Fruit fly (Drosophila melanogaster) whole organism, embryonic: Measurements from ENCODE around the gene Lipt2.

Source experiments
- Bteb2 ChIP-seq: fragments of 200-800 bp; sonication (Bioruptor generic); optimal IDR thresholded peaks from 2 replicates; lab custom pipeline; 2016; ENCODE audit warnings: missing biosample characterization, missing genetic modification characterization
- CG10321 ChIP-seq: fragments of 200-800 bp; sonication (Bioruptor generic); IDR thresholded peaks from 2 replicates; pipeline ENCODE4 v1.3.6; 2022; ENCODE audit warnings: missing biosample characterization, missing genetic modification characterization
- CG11504 ChIP-seq: fragments of 200-800 bp; sonication (Bioruptor generic); optimal IDR thresholded peaks from 3 replicates; lab custom pipeline; 2019; ENCODE audit warnings: missing biosample characterization, mild to moderate bottlenecking, missing genetic modification characterization, moderate library complexity
- CG11560 ChIP-seq: fragments of 200-800 bp; sonication (Bioruptor generic); IDR thresholded peaks from 3 replicates; pipeline ENCODE4 v1.3.6; 2022; ENCODE audit warnings: missing biosample characterization, missing genetic modification characterization
- CG1233 ChIP-seq: fragments of 200-800 bp; sonication (Bioruptor generic); optimal IDR thresholded peaks from 4 replicates; lab custom pipeline; 2018; ENCODE audit warnings: missing biosample characterization, mild to moderate bottlenecking, missing genetic modification characterization
- CG12769 ChIP-seq: fragments of 200-800 bp; sonication (Bioruptor generic); optimal IDR thresholded peaks from 2 replicates; lab custom pipeline; 2019; ENCODE audit warnings: missing biosample characterization, mild to moderate bottlenecking, missing genetic modification characterization, moderate library complexity
- CG15011 ChIP-seq: fragments of 200-800 bp; sonication (Bioruptor generic); optimal IDR thresholded peaks from 3 replicates; lab custom pipeline; 2018; ENCODE audit warnings: missing biosample characterization, mild to moderate bottlenecking, missing genetic modification characterization
- CG1529 ChIP-seq: fragments of 200-800 bp; sonication (Bioruptor generic); optimal IDR thresholded peaks from 3 replicates; lab custom pipeline; 2018; ENCODE audit warnings: missing biosample characterization, missing genetic modification characterization
- CG1603 ChIP-seq: fragments of 200-800 bp; sonication (Bioruptor generic); optimal IDR thresholded peaks from 2 replicates; lab custom pipeline; 2019; ENCODE audit warnings: missing biosample characterization, mild to moderate bottlenecking, missing genetic modification characterization, moderate library complexity
- CG17385 ChIP-seq: fragments of 200-800 bp; sonication (Bioruptor generic); optimal IDR thresholded peaks from 3 replicates; lab custom pipeline; 2018; ENCODE audit warnings: missing biosample characterization, mild to moderate bottlenecking, missing genetic modification characterization
- CG2120 ChIP-seq: fragments of 200-800 bp; sonication (Bioruptor generic); optimal IDR thresholded peaks from 3 replicates; lab custom pipeline; 2016; ENCODE audit warnings: missing biosample characterization, missing genetic modification characterization
- CG34224 ChIP-seq: fragments of 200-800 bp; sonication (Bioruptor generic); IDR thresholded peaks from 3 replicates; pipeline ENCODE4 v1.3.6; 2022; ENCODE audit warnings: missing biosample characterization, missing genetic modification characterization; ENCODE audit not compliant: partially characterized antibody
- CG6654 ChIP-seq: fragments of 200-800 bp; sonication (Bioruptor generic); optimal IDR thresholded peaks from 2 replicates; lab custom pipeline; 2017; ENCODE audit warnings: missing biosample characterization, mild to moderate bottlenecking, missing genetic modification characterization
- CG6689 ChIP-seq: fragments of 200-800 bp; sonication (Bioruptor generic); IDR thresholded peaks from 2 replicates; pipeline ENCODE4 v1.3.6; 2022; ENCODE audit warnings: missing biosample characterization, missing genetic modification characterization
- CG6765 ChIP-seq: fragments of 200-800 bp; sonication (Bioruptor generic); optimal IDR thresholded peaks from 3 replicates; lab custom pipeline; 2017; ENCODE audit warnings: missing biosample characterization, mild to moderate bottlenecking, missing genetic modification characterization
- CG7839 ChIP-seq: fragments of 200-800 bp; sonication (Bioruptor generic); optimal IDR thresholded peaks from 3 replicates; lab custom pipeline; 2018; ENCODE audit warnings: missing biosample characterization, mild to moderate bottlenecking, missing genetic modification characterization, moderate library complexity
- CG7963 ChIP-seq: fragments of 200-800 bp; sonication (Bioruptor generic); IDR thresholded peaks from 3 replicates; pipeline ENCODE4 v1.3.6; 2022; ENCODE audit warnings: missing biosample characterization, missing genetic modification characterization; ENCODE audit not compliant: partially characterized antibody
- CG8359 ChIP-seq: fragments of 200-800 bp; sonication (Bioruptor generic); optimal IDR thresholded peaks from 2 replicates; lab custom pipeline; 2017; ENCODE audit warnings: missing biosample characterization, mild to moderate bottlenecking, missing genetic modification characterization, borderline replicate concordance
- CG9817 ChIP-seq: fragments of 200-800 bp; sonication (Bioruptor generic); optimal IDR thresholded peaks from 2 replicates; lab custom pipeline; 2018; ENCODE audit warnings: missing biosample characterization, mild to moderate bottlenecking, missing genetic modification characterization, moderate library complexity
- CoRest ChIP-seq: fragments of 200-800 bp; sonication (Bioruptor generic); optimal IDR thresholded peaks from 3 replicates; lab custom pipeline; 2018; ENCODE audit warnings: missing biosample characterization, mild to moderate bottlenecking, missing genetic modification characterization, moderate library complexity
- Dbx ChIP-seq: fragments of 200-800 bp; sonication (Bioruptor generic); IDR thresholded peaks from 3 replicates; pipeline ENCODE4 v1.3.6; 2022; ENCODE audit warnings: missing biosample characterization, missing genetic modification characterization
- Dip3 ChIP-seq: fragments of 200-800 bp; sonication (Bioruptor generic); optimal IDR thresholded peaks from 3 replicates; lab custom pipeline; 2016; ENCODE audit warnings: missing biosample characterization, missing genetic modification characterization
- Drgx ChIP-seq: fragments of 200-800 bp; sonication (Bioruptor generic); IDR thresholded peaks from 2 replicates; pipeline ENCODE4 v1.3.6; 2022; ENCODE audit warnings: missing biosample characterization, missing genetic modification characterization
- E2f1 ChIP-seq: fragments of 200-800 bp; sonication (Bioruptor generic); IDR thresholded peaks from 2 replicates; pipeline ENCODE4 v1.3.6; 2022; ENCODE audit warnings: missing biosample characterization, missing genetic modification characterization
- Fer3 ChIP-seq: fragments of 200-800 bp; sonication (Bioruptor generic); optimal IDR thresholded peaks from 2 replicates; lab custom pipeline; 2018; ENCODE audit warnings: missing biosample characterization, mild to moderate bottlenecking, missing genetic modification characterization, moderate library complexity
- Gsc ChIP-seq: fragments of 200-800 bp; sonication (Bioruptor generic); IDR thresholded peaks from 2 replicates; pipeline ENCODE4 v1.3.6; 2022; ENCODE audit warnings: missing biosample characterization, missing genetic modification characterization
- Hand ChIP-seq: fragments of 200-800 bp; sonication (Bioruptor generic); optimal IDR thresholded peaks from 2 replicates; lab custom pipeline; 2017; ENCODE audit warnings: mild to moderate bottlenecking, missing biosample characterization, missing genetic modification reagents, missing genetic modification characterization
- Jarid2 ChIP-seq: fragments of 200-800 bp; sonication (Bioruptor generic); optimal IDR thresholded peaks from 3 replicates; lab custom pipeline; 2017; ENCODE audit warnings: mild to moderate bottlenecking, missing biosample characterization, missing genetic modification reagents, missing genetic modification characterization
- Lpt ChIP-seq: fragments of >200 bp; optimal IDR thresholded peaks from 2 replicates; lab custom pipeline; 2018; ENCODE audit warnings: missing biosample characterization, missing genetic modification characterization
- Mes4 ChIP-seq: fragments of 200-800 bp; sonication (Bioruptor generic); optimal IDR thresholded peaks from 2 replicates; lab custom pipeline; 2016; ENCODE audit warnings: missing biosample characterization, missing genetic modification characterization
- Nf-YA ChIP-seq: fragments of 200-800 bp; sonication (Bioruptor generic); IDR thresholded peaks from 2 replicates; pipeline ENCODE4 v1.3.6; 2022; ENCODE audit warnings: missing biosample characterization, missing genetic modification characterization
- Trl ChIP-seq, 3 experiments: fragments of >200 bp in 2 of 3; fragments of 200-800 bp in 1 of 3; sonication (Bioruptor generic) in 1 of 3; optimal IDR thresholded peaks; 2 replicates in 1 of 3; 3 replicates in 2 of 3; lab custom pipeline; 2016 to 2017; ENCODE audit warnings: missing biosample characterization in 1 of 3, missing genetic modification characterization in 1 of 3
- bcd ChIP-seq: fragments of 200-800 bp; sonication (Bioruptor generic); optimal IDR thresholded peaks from 2 replicates; lab custom pipeline; 2017; ENCODE audit warnings: missing biosample characterization, mild to moderate bottlenecking, missing genetic modification characterization
- bsh ChIP-seq, 2 experiments: fragments of 200-800 bp; sonication (Bioruptor generic); optimal IDR thresholded peaks; 2 replicates each; lab custom pipeline; 2017 to 2018; ENCODE audit warnings: mild to moderate bottlenecking in 2 of 2, missing biosample characterization in 2 of 2, missing genetic modification characterization in 2 of 2, moderate library complexity in 1 of 2
- chm ChIP-seq: fragments of 200-800 bp; sonication (Bioruptor generic); IDR thresholded peaks from 2 replicates; pipeline ENCODE4 v1.3.6; 2022; ENCODE audit warnings: missing biosample characterization, missing genetic modification characterization
- dan ChIP-seq: fragments of 200-800 bp; sonication (Bioruptor generic); IDR thresholded peaks from 2 replicates; pipeline ENCODE4 v1.3.6; 2022; ENCODE audit warnings: missing biosample characterization, missing genetic modification characterization
- fu2 ChIP-seq: fragments of 200-800 bp; sonication (Bioruptor generic); optimal IDR thresholded peaks from 2 replicates; lab custom pipeline; 2016; ENCODE audit warnings: missing biosample characterization, missing genetic modification characterization
- gt ChIP-seq: fragments of 200-800 bp; sonication (Bioruptor generic); IDR thresholded peaks from 2 replicates; pipeline ENCODE4 v1.3.6; 2022; ENCODE audit warnings: missing biosample characterization, missing genetic modification characterization
- hth ChIP-seq: fragments of >200 bp; optimal IDR thresholded peaks from 2 replicates; lab custom pipeline; 2017; ENCODE audit warnings: inconsistent platforms
- inv ChIP-seq: fragments of 200-800 bp; sonication (Bioruptor generic); IDR thresholded peaks from 2 replicates; pipeline ENCODE4 v1.3.6; 2022; ENCODE audit warnings: missing biosample characterization, missing genetic modification characterization; ENCODE audit not compliant: partially characterized antibody
- kay ChIP-seq: fragments of 200-800 bp; sonication (Bioruptor generic); optimal IDR thresholded peaks from 2 replicates; lab custom pipeline; 2016; ENCODE audit warnings: missing biosample characterization, missing genetic modification characterization
- klu ChIP-seq: fragments of 200-800 bp; sonication (Bioruptor generic); IDR thresholded peaks from 2 replicates; pipeline ENCODE4 v1.3.6; 2022; ENCODE audit warnings: missing biosample characterization, missing genetic modification characterization
- lbe ChIP-seq: fragments of 200-800 bp; sonication (Bioruptor generic); optimal IDR thresholded peaks from 2 replicates; lab custom pipeline; 2016; ENCODE audit warnings: missing biosample characterization, mild to moderate bottlenecking, missing genetic modification characterization
- pfk ChIP-seq: fragments of 200-800 bp; sonication (Bioruptor generic); optimal IDR thresholded peaks from 2 replicates; lab custom pipeline; 2018; ENCODE audit warnings: missing biosample characterization, mild to moderate bottlenecking, missing genetic modification characterization, moderate library complexity
- pho ChIP-seq: fragments of 200-800 bp; sonication (Bioruptor generic); optimal IDR thresholded peaks from 2 replicates; lab custom pipeline; 2016; ENCODE audit warnings: missing biosample characterization, missing genetic modification characterization
- sqz ChIP-seq: fragments of 200-800 bp; sonication (Bioruptor generic); optimal IDR thresholded peaks from 3 replicates; lab custom pipeline; 2018; ENCODE audit warnings: missing biosample characterization, mild to moderate bottlenecking, missing genetic modification characterization
- tin ChIP-seq: fragments of 200-800 bp; sonication (Bioruptor generic); optimal IDR thresholded peaks from 3 replicates; lab custom pipeline; 2016; ENCODE audit warnings: missing biosample characterization, missing genetic modification characterization
- toy ChIP-seq: fragments of 200-800 bp; sonication (Bioruptor generic); IDR thresholded peaks from 2 replicates; pipeline ENCODE4 v1.3.6; 2022; ENCODE audit warnings: missing biosample characterization, missing genetic modification characterization
- unpg ChIP-seq: fragments of 200-800 bp; sonication (Bioruptor generic); optimal IDR thresholded peaks from 3 replicates; lab custom pipeline; 2018; ENCODE audit warnings: missing biosample characterization, mild to moderate bottlenecking, missing genetic modification characterization, moderate library complexity

Gene Lipt2

DNA sequence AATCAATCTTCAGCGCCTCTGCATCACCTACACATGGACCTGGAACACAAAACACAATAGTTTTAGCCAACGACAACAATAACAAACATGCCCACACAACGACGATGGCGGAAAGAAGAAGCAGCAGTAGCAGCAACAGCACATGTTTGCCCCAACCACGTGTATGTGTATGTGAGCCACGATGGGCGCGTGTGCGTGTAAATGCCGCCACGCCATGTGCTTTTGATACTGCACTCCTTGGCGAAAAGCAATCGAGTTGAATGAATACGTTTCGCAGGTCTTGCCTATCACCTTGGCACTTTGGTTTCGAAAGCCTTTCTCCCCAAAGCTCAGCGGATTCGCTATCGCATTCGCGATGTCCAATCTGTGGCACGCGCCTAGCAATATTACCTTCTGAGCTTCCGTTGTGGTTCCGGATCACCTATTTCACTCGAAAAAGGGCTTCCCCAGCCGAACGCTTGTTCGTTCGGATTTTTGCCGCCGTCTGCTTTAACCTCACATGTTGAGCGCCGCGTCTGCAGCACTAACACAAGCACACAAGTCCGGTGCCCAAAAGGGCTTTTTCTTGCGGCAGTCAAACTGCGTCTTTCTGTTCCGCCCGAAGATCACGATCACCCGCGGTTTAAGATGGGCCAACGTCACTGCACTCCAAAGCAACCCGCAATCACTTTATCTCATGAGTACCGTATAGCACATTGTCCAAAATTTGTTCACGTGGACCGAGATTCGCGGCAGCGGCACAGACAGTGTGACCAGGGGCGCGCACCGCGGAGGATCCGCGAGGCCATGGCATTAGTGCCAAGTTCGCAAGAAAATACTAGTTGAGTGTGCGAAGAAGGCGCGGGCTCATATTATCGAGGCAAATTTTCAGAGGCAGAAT lies 8.3 kb downstream of the Lipt2 start, which contains the start of gene srl (continued):
- TF ChIP-seq CG1603 (tag; lab: Kevin White, UChicago) (peak; percentile 72), CoRest (tag; lab: Kevin White, UChicago) (no peak), bcd (GFP tag; lab: Kevin White, UChicago) (no peak), toy (no peak), gt (no peak), fu2 (GFP tag; lab: Kevin White, UChicago) (no peak), CG6654 (GFP tag; lab: Kevin White, UChicago) (no peak), CG15011 (GFP tag; lab: Kevin White, UChicago) (no peak), Bteb2 (GFP tag; lab: Kevin White, UChicago) (no peak), Jarid2 (GFP tag; lab: Kevin White, UChicago) (no peak), hth (lab: Kevin White, UChicago) (no peak), Trl (optimal IDR thresholded peaks at IDR 0.05; lab: Kevin White, UChicago) (no peak), Trl (GFP tag; optimal IDR thresholded peaks at IDR 0.05; lab: Kevin White, UChicago) (no peak), sqz (no peak), klu (GFP tag; lab: Robert Waterston, UW) (no peak), Dbx (peak; percentile 32; the same call in 2 of the 3 replicates), CG2120 (GFP tag; lab: Kevin White, UChicago) (no peak), CG17385 (GFP tag; lab: Kevin White, UChicago) (peak; percentile 95), pfk (GFP tag; lab: Kevin White, UChicago) (peak; percentile 13), CG6689 (GFP tag; lab: Robert Waterston, UW) (no peak), CG11504 (tag; lab: Kevin White, UChicago) (no peak), Gsc (GFP tag; lab: Robert Waterston, UW) (no peak), Hand (no peak), Nf-YA (GFP tag; lab: Robert Waterston, UW) (no peak), inv (GFP tag; lab: Robert Waterston, UW) (no peak), bsh (GFP tag; optimal IDR thresholded peaks at IDR 0.05; lab: Kevin White, UChicago) (no peak), E2f1 (GFP tag; lab: Robert Waterston, UW) (peak; percentile 32; the same call in 1 of the 2 replicates), CG10321 (GFP tag; lab: Robert Waterston, UW) (no peak), dan (GFP tag; lab: Robert Waterston, UW) (no peak), CG6765 (GFP tag; lab: Kevin White, UChicago) (no peak), CG9817 (tag; lab: Kevin White, UChicago) (no peak), CG34224 (no peak; the same call in 2 of the 3 replicates), Mes4 (GFP tag; lab: Kevin White, UChicago) (no peak), chm (no peak), CG11560 (no peak), pho (no peak), Dip3 (GFP tag; lab: Kevin White, UChicago) (no peak), CG12769 (tag; lab: Kevin White, UChicago) (peak; percentile 44), CG1233 (no peak), CG7963 (GFP tag; lab: Robert Waterston, UW) (no peak; the same call in 2 of the 3 replicates), Fer3 (tag; lab: Kevin White, UChicago) (no peak), Drgx (GFP tag; lab: Robert Waterston, UW) (no peak), lbe (no peak), tin (GFP tag; lab: Kevin White, UChicago) (no peak), CG7839 (tag; lab: Kevin White, UChicago) (no peak), kay (GFP tag; lab: Kevin White, UChicago) (no peak), unpg (GFP tag; lab: Kevin White, UChicago) (no peak), CG1529 (no peak), Lpt (GFP tag; lab: Kevin White, UChicago) (no peak), CG8359 (GFP tag; lab: Kevin White, UChicago) (no peak)
